Fruit fly (Drosophila melanogaster) whole organism, embryonic: Measurements from ENCODE around the gene CG5910.

Source experiments
- C15 ChIP-seq: fragments of 200-800 bp; sonication (Bioruptor generic); IDR thresholded peaks from 3 replicates; pipeline ENCODE4 v1.3.6; 2022; ENCODE audit warnings: missing biosample characterization, missing genetic modification characterization
- CG10274 ChIP-seq: fragments of 200-800 bp; sonication (Bioruptor generic); optimal IDR thresholded peaks from 3 replicates; lab custom pipeline; 2017; ENCODE audit warnings: missing biosample characterization, mild to moderate bottlenecking, missing genetic modification characterization
- CG10431 ChIP-seq: fragments of 200-800 bp; sonication (Bioruptor generic); optimal IDR thresholded peaks from 3 replicates; lab custom pipeline; 2018; ENCODE audit warnings: missing biosample characterization, mild to moderate bottlenecking, missing genetic modification characterization
- CG10654 ChIP-seq: fragments of 200-800 bp; sonication (Bioruptor generic); optimal IDR thresholded peaks from 2 replicates; lab custom pipeline; 2016; ENCODE audit warnings: missing biosample characterization, missing genetic modification characterization
- CG11504 ChIP-seq: fragments of 200-800 bp; sonication (Bioruptor generic); optimal IDR thresholded peaks from 3 replicates; lab custom pipeline; 2019; ENCODE audit warnings: missing biosample characterization, mild to moderate bottlenecking, missing genetic modification characterization, moderate library complexity
- CG14014 ChIP-seq: fragments of 200-800 bp; sonication (Bioruptor generic); IDR thresholded peaks from 2 replicates; pipeline ENCODE4 v1.3.6; 2022; ENCODE audit warnings: missing biosample characterization, missing genetic modification characterization
- CG18011 ChIP-seq: fragments of 200-800 bp; sonication (Bioruptor generic); optimal IDR thresholded peaks from 2 replicates; lab custom pipeline; 2017; ENCODE audit warnings: missing biosample characterization, missing genetic modification characterization, mild to moderate bottlenecking, moderate library complexity, missing genotype
- CG18476 ChIP-seq: fragments of 200-800 bp; sonication (Bioruptor generic); optimal IDR thresholded peaks from 2 replicates; lab custom pipeline; 2016; ENCODE audit warnings: missing biosample characterization, mild to moderate bottlenecking, missing genetic modification characterization
- CG2129 ChIP-seq: fragments of 200-800 bp; sonication (Bioruptor generic); IDR thresholded peaks from 2 replicates; pipeline ENCODE4 v1.3.6; 2022; ENCODE audit warnings: missing biosample characterization, missing genetic modification characterization; ENCODE audit not compliant: partially characterized antibody
- CG2889 ChIP-seq: fragments of 200-800 bp; sonication (Bioruptor generic); IDR thresholded peaks from 3 replicates; pipeline ENCODE4 v1.3.6; 2022; ENCODE audit warnings: missing biosample characterization, missing genetic modification characterization
- CG30020 ChIP-seq: fragments of 200-800 bp; optimal IDR thresholded peaks from 2 replicates; lab custom pipeline; 2019; ENCODE audit warnings: missing biosample characterization, mild to moderate bottlenecking, missing genetic modification characterization, moderate library complexity
- CG3726 ChIP-seq: fragments of 200-800 bp; sonication (Bioruptor generic); IDR thresholded peaks from 3 replicates; pipeline ENCODE4, ENCODE4 v1.3.6; 2022; ENCODE audit warnings: missing biosample characterization, missing genetic modification characterization
- CG3838 ChIP-seq: fragments of 200-800 bp; sonication (Bioruptor generic); optimal IDR thresholded peaks from 3 replicates; lab custom pipeline; 2016; ENCODE audit warnings: missing biosample characterization, missing genetic modification characterization
- CG4707 ChIP-seq: fragments of 200-800 bp; sonication (Bioruptor generic); optimal IDR thresholded peaks from 2 replicates; lab custom pipeline; 2018; ENCODE audit warnings: missing biosample characterization, mild to moderate bottlenecking, missing genetic modification characterization, moderate library complexity
- CG4854 ChIP-seq: fragments of 200-800 bp; sonication (Bioruptor generic); optimal IDR thresholded peaks from 2 replicates; lab custom pipeline; 2016; ENCODE audit warnings: missing biosample characterization, missing genetic modification characterization, inconsistent platforms
- CG5245 ChIP-seq: fragments of 200-800 bp; sonication (Bioruptor generic); optimal IDR thresholded peaks from 3 replicates; lab custom pipeline; 2016; ENCODE audit warnings: missing biosample characterization, missing genetic modification characterization
- CG7271 ChIP-seq: fragments of 200-800 bp; sonication (Bioruptor generic); optimal IDR thresholded peaks from 2 replicates; lab custom pipeline; 2018; ENCODE audit warnings: missing biosample characterization, mild to moderate bottlenecking, missing genetic modification characterization, moderate library complexity
- CG8478 ChIP-seq: fragments of >200 bp; optimal IDR thresholded peaks from 2 replicates; lab custom pipeline; 2018
- CrebB ChIP-seq: fragments of 200-800 bp; sonication (Bioruptor generic); optimal IDR thresholded peaks from 3 replicates; lab custom pipeline; 2018; ENCODE audit warnings: missing biosample characterization, mild to moderate bottlenecking, missing genetic modification characterization
- Dip2 ChIP-seq: fragments of 200-800 bp; sonication (Bioruptor generic); IDR thresholded peaks from 2 replicates; pipeline ENCODE4 v1.3.6; 2022; ENCODE audit warnings: missing biosample characterization, missing genetic modification characterization
- Hmr ChIP-seq: fragments of 200-800 bp; sonication (Bioruptor generic); optimal IDR thresholded peaks from 3 replicates; lab custom pipeline; 2017; ENCODE audit warnings: mild to moderate bottlenecking, missing biosample characterization, missing genetic modification reagents, missing genetic modification characterization
- Hr78 ChIP-seq, 2 experiments: fragments of 200-800 bp in 1 of 2; fragments of >200 bp in 1 of 2; sonication (Bioruptor generic) in 1 of 2; optimal IDR thresholded peaks; 2 replicates each; lab custom pipeline; 2017 to 2019; ENCODE audit warnings: missing biosample characterization in 2 of 2, missing genetic modification characterization in 2 of 2, mild to moderate bottlenecking in 1 of 2, moderate library complexity in 1 of 2
- Kr ChIP-seq: fragments of 200-800 bp; sonication (Bioruptor generic); optimal IDR thresholded peaks from 2 replicates; lab custom pipeline; 2017; ENCODE audit warnings: missing biosample characterization, mild to moderate bottlenecking, missing genetic modification characterization
- Lim3 ChIP-seq: fragments of 200-800 bp; sonication (Bioruptor generic); IDR thresholded peaks from 2 replicates; pipeline ENCODE4 v1.3.6; 2022; ENCODE audit warnings: missing biosample characterization, missing genetic modification characterization
- MESR4 ChIP-seq: fragments of 200-800 bp; sonication (Bioruptor generic); optimal IDR thresholded peaks from 2 replicates; lab custom pipeline; 2018; ENCODE audit warnings: missing biosample characterization, mild to moderate bottlenecking, missing genetic modification characterization, moderate library complexity
- MTF-1 ChIP-seq: fragments of 200-800 bp; sonication (Bioruptor generic); optimal IDR thresholded peaks from 2 replicates; lab custom pipeline; 2018; ENCODE audit warnings: missing biosample characterization, mild to moderate bottlenecking, missing genetic modification characterization, borderline replicate concordance
- Myb ChIP-seq: fragments of 200-800 bp; sonication (Bioruptor generic); optimal IDR thresholded peaks from 2 replicates; lab custom pipeline; 2016; ENCODE audit warnings: missing biosample characterization, missing genetic modification characterization
- NFAT ChIP-seq: fragments of 200-800 bp; sonication (Bioruptor generic); IDR thresholded peaks from 2 replicates; pipeline ENCODE4 v1.3.6; 2022; ENCODE audit warnings: missing biosample characterization, missing genetic modification characterization
- Rx ChIP-seq: fragments of 200-800 bp; sonication (Bioruptor generic); IDR thresholded peaks from 2 replicates; pipeline ENCODE4 v1.3.6; 2022; ENCODE audit warnings: missing biosample characterization, missing genetic modification characterization
- Tbp ChIP-seq: fragments of >200 bp; optimal IDR thresholded peaks from 2 replicates; lab custom pipeline; 2018; ENCODE audit warnings: missing biosample characterization, missing genetic modification characterization
- Trl ChIP-seq, 3 experiments: fragments of >200 bp in 2 of 3; fragments of 200-800 bp in 1 of 3; sonication (Bioruptor generic) in 1 of 3; optimal IDR thresholded peaks; 2 replicates in 1 of 3; 3 replicates in 2 of 3; lab custom pipeline; 2016 to 2017; ENCODE audit warnings: missing biosample characterization in 1 of 3, missing genetic modification characterization in 1 of 3
- cato ChIP-seq: fragments of 200-800 bp; sonication (Bioruptor generic); optimal IDR thresholded peaks from 2 replicates; lab custom pipeline; 2016; ENCODE audit warnings: missing biosample characterization, missing genetic modification characterization, borderline replicate concordance
- caup ChIP-seq: fragments of 200-800 bp; sonication (Bioruptor generic); optimal IDR thresholded peaks from 3 replicates; lab custom pipeline; 2017; ENCODE audit warnings: missing biosample characterization, mild to moderate bottlenecking, missing genetic modification characterization, moderate library complexity; ENCODE audit not compliant: severe bottlenecking
- crc ChIP-seq: fragments of 200-800 bp; sonication (Bioruptor generic); optimal IDR thresholded peaks from 2 replicates; lab custom pipeline; 2016; ENCODE audit warnings: missing biosample characterization, missing genetic modification characterization
- eyg ChIP-seq: fragments of 200-800 bp; sonication (Bioruptor generic); optimal IDR thresholded peaks from 3 replicates; lab custom pipeline; 2016; ENCODE audit warnings: missing biosample characterization, missing genetic modification characterization
- fd3F ChIP-seq: fragments of 200-800 bp; sonication (Bioruptor generic); optimal IDR thresholded peaks from 2 replicates; lab custom pipeline; 2018; ENCODE audit warnings: missing biosample characterization, mild to moderate bottlenecking, missing genetic modification characterization, moderate library complexity
- fd64A ChIP-seq: fragments of 200-800 bp; sonication (Bioruptor generic); optimal IDR thresholded peaks from 3 replicates; lab custom pipeline; 2018; ENCODE audit warnings: missing biosample characterization, mild to moderate bottlenecking, missing genetic modification characterization
- fru ChIP-seq: fragments of >200 bp; optimal IDR thresholded peaks from 2 replicates; lab custom pipeline; 2017
- gsb ChIP-seq: fragments of 200-800 bp; sonication (Bioruptor generic); IDR thresholded peaks from 2 replicates; pipeline ENCODE4 v1.3.6; 2022; ENCODE audit warnings: missing biosample characterization, missing genetic modification characterization
- lov ChIP-seq, 2 experiments: fragments of 200-800 bp in 1 of 2; fragments of >200 bp in 1 of 2; sonication (Bioruptor generic) in 1 of 2; IDR thresholded peaks in 1 of 2; optimal IDR thresholded peaks in 1 of 2; 2 replicates in 1 of 2; 3 replicates in 1 of 2; pipeline versions ENCODE4 v1.3.6 to Lab custom; 2017 to 2022; ENCODE audit warnings: missing biosample characterization in 1 of 2, missing genetic modification characterization in 1 of 2
- maf-S ChIP-seq: fragments of 200-800 bp; sonication (Bioruptor generic); optimal IDR thresholded peaks from 2 replicates; lab custom pipeline; 2016; ENCODE audit warnings: missing biosample characterization, missing genetic modification characterization
- mam ChIP-seq: fragments of 200-800 bp; sonication (Bioruptor generic); optimal IDR thresholded peaks from 3 replicates; lab custom pipeline; 2016; ENCODE audit warnings: missing biosample characterization, missing genetic modification characterization
- nom ChIP-seq: fragments of 200-800 bp; sonication (Bioruptor generic); optimal IDR thresholded peaks from 2 replicates; lab custom pipeline; 2017; ENCODE audit warnings: missing biosample characterization, missing genetic modification characterization, mild to moderate bottlenecking, moderate library complexity, missing genetic modification reagents
- org-1 ChIP-seq: fragments of 200-800 bp; sonication (Bioruptor generic); optimal IDR thresholded peaks from 2 replicates; lab custom pipeline; 2017; ENCODE audit warnings: missing biosample characterization, missing genetic modification characterization
- psq ChIP-seq: fragments of 200-800 bp; sonication (Bioruptor generic); optimal IDR thresholded peaks from 2 replicates; lab custom pipeline; 2017; ENCODE audit warnings: missing biosample characterization, missing genetic modification characterization
- sens-2 ChIP-seq: fragments of 200-800 bp; sonication (Bioruptor generic); IDR thresholded peaks from 2 replicates; pipeline ENCODE4 v1.3.6; 2022; ENCODE audit warnings: missing biosample characterization, missing genetic modification characterization
- sim ChIP-seq: fragments of 200-800 bp; sonication (Bioruptor generic); IDR thresholded peaks from 2 replicates; pipeline ENCODE4 v1.3.6; 2022; ENCODE audit warnings: missing biosample characterization, missing genetic modification characterization
- sr ChIP-seq: fragments of 200-800 bp; sonication (Bioruptor generic); IDR thresholded peaks from 3 replicates; pipeline ENCODE4 v1.3.6; 2022; ENCODE audit warnings: missing biosample characterization, missing genetic modification characterization
- ssp ChIP-seq: fragments of 200-800 bp; sonication (Bioruptor generic); IDR thresholded peaks from 2 replicates; pipeline ENCODE4 v1.3.6; 2022; ENCODE audit warnings: missing biosample characterization, missing genetic modification characterization
- tup ChIP-seq: fragments of 200-800 bp; sonication (Bioruptor generic); optimal IDR thresholded peaks from 2 replicates; lab custom pipeline; 2016; ENCODE audit warnings: missing biosample characterization, mild to moderate bottlenecking, missing genetic modification characterization, moderate library complexity
- yki ChIP-seq: fragments of >200 bp; optimal IDR thresholded peaks from 3 replicates; lab custom pipeline; 2018
- zf30C ChIP-seq: fragments of 200-800 bp; sonication (Bioruptor generic); optimal IDR thresholded peaks from 3 replicates; lab custom pipeline; 2018; ENCODE audit warnings: missing biosample characterization, mild to moderate bottlenecking, missing genetic modification characterization

The CG5910 gene

DNA sequence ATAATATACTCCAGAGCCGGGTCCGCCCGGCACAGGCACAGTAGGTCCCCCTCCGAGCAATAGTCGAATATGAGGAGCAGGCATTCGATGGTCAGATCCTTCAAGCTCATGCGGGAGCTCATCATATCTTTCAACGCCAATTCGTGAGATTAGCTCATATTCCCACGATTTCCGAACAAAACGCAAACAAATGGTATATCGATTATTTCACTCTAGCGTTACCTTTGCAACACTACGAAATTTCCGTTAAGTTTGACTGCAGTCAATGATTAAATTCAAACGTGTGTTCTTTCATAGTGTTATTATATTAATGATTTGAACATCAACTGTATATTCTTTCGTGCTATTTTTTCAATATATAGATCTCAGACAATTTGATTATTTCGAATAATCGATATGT lies 48.9 kb upstream of the CG5910 start, which contains the start of gene CG33969 (continued):
- TF ChIP-seq CG3726 (GFP tag; lab: Robert Waterston, UW) (no peak), org-1 (GFP tag; lab: Kevin White, UChicago) (no peak), CG18476 (no peak), CG3838 (no peak), CG5245 (GFP tag; lab: Kevin White, UChicago) (no peak), MTF-1 (GFP tag; lab: Kevin White, UChicago) (no peak), CG2129 (GFP tag; lab: Robert Waterston, UW) (no peak), zf30C (GFP tag; lab: Kevin White, UChicago) (no peak), Kr (GFP tag; lab: Kevin White, UChicago) (no peak), sens-2 (GFP tag; lab: Robert Waterston, UW) (no peak), sr (no peak), Hr78 (GFP tag; optimal IDR thresholded peaks at IDR 0.05; lab: Kevin White, UChicago) (no peak), CG2889 (GFP tag; lab: Robert Waterston, UW) (no peak), fd64A (GFP tag; lab: Kevin White, UChicago) (no peak), Myb (peak; percentile 96), cato (no peak), Trl (optimal IDR thresholded peaks at IDR 0.05; lab: Kevin White, UChicago) (no peak), Trl (GFP tag; optimal IDR thresholded peaks at IDR 0.05; lab: Kevin White, UChicago) (no peak), caup (GFP tag; lab: Kevin White, UChicago) (no peak), sim (GFP tag; lab: Robert Waterston, UW) (no peak), CG8478 (lab: Kevin White, UChicago) (no peak), Dip2 (GFP tag; lab: Robert Waterston, UW) (no peak), fru (lab: Kevin White, UChicago) (no peak), eyg (GFP tag; lab: Kevin White, UChicago) (no peak), Lim3 (GFP tag; lab: Robert Waterston, UW) (no peak), lov (optimal IDR thresholded peaks at IDR 0.05; lab: Kevin White, UChicago) (no peak), lov (GFP tag; IDR thresholded peaks at IDR 0.05; lab: Robert Waterston, UW) (no peak), C15 (GFP tag; lab: Robert Waterston, UW) (no peak), Tbp (GFP tag; lab: Kevin White, UChicago) (no peak), CG10274 (GFP tag; lab: Kevin White, UChicago) (no peak), CG10654 (GFP tag; lab: Kevin White, UChicago) (no peak), crc (no peak), CG7271 (tag; lab: Kevin White, UChicago) (no peak), CG30020 (tag; lab: Kevin White, UChicago) (peak; percentile 9), mam (GFP tag; lab: Kevin White, UChicago) (no peak), gsb (GFP tag; lab: Robert Waterston, UW) (no peak), MESR4 (GFP tag; lab: Kevin White, UChicago) (peak; percentile 57), CrebB (tag; lab: Kevin White, UChicago) (no peak), fd3F (GFP tag; lab: Kevin White, UChicago) (no peak), nom (GFP tag; lab: Kevin White, UChicago) (no peak), CG11504 (tag; lab: Kevin White, UChicago) (peak; percentile 29), ssp (GFP tag; lab: Robert Waterston, UW) (no peak), yki (no peak), CG18011 (no peak), CG14014 (GFP tag; lab: Robert Waterston, UW) (no peak), Hmr (GFP tag; lab: Kevin White, UChicago) (no peak), maf-S (GFP tag; lab: Kevin White, UChicago) (no peak), CG4854 (GFP tag; lab: Kevin White, UChicago) (no peak), Rx (GFP tag; lab: Robert Waterston, UW) (no peak), CG10431 (no peak), psq (GFP tag; lab: Kevin White, UChicago) (no peak), NFAT (GFP tag; lab: Robert Waterston, UW) (no peak), CG4707 (GFP tag; lab: Kevin White, UChicago) (no peak), tup (GFP tag; lab: Kevin White, UChicago) (no peak)
